Fruit fly (Drosophila melanogaster): ENCODE data around the gene CG7202.

The CG7202 gene

dm6 chr3L:21516716-21517266 lies 24.2 kb upstream of the CG7202 start (continued):
- no peak for TF ChIP-seq Dad (GFP tag; optimal IDR thresholded peaks at IDR 0.05)
- 0 out of 2 replicates have a peak, but pooled peaks have one; percentile 10 for TF ChIP-seq Dref (GFP tag; IDR thresholded peaks at IDR 0.05)
- TF ChIP-seq Mad (GFP tag; optimal IDR thresholded peaks at IDR 0.05): no peak
- no peak for TF ChIP-seq Sox100B (GFP tag; optimal IDR thresholded peaks at IDR 0.05)
- peak; percentile 68 for TF ChIP-seq trem (tag; optimal IDR thresholded peaks at IDR 0.05)
- TF ChIP-seq CG12769 (tag; optimal IDR thresholded peaks at IDR 0.05): no peak
- TF ChIP-seq CG14710 (tag; optimal IDR thresholded peaks at IDR 0.05): peak; percentile 62
- TF ChIP-seq Camta (GFP tag; optimal IDR thresholded peaks at IDR 0.05): peak; percentile 27
- TF ChIP-seq Opbp (GFP tag; IDR thresholded peaks at IDR 0.05; ENCODE audit: partially characterized antibody): no peak
- peak; percentile 12 for TF ChIP-seq CG9437 (GFP tag; optimal IDR thresholded peaks at IDR 0.05)
- TF ChIP-seq Xbp1 (GFP tag; optimal IDR thresholded peaks at IDR 0.05): peak; percentile 27
- no peak for TF ChIP-seq lab (GFP tag; optimal IDR thresholded peaks at IDR 0.05)
- TF ChIP-seq CG4820 (GFP tag; optimal IDR thresholded peaks at IDR 0.05): peak; percentile 36
- peak; percentile 42 for TF ChIP-seq BEAF-32 (GFP tag; optimal IDR thresholded peaks at IDR 0.05)
- peak; percentile 51 for TF ChIP-seq shn (GFP tag; optimal IDR thresholded peaks at IDR 0.05)
- TF ChIP-seq danr (GFP tag; IDR thresholded peaks at IDR 0.05): no peak
- TF ChIP-seq grau (tag; optimal IDR thresholded peaks at IDR 0.05): peak; percentile 3
- peak; percentile 29 for TF ChIP-seq CG17802 (tag; optimal IDR thresholded peaks at IDR 0.05)
- peak; percentile 42 for TF ChIP-seq vvl (GFP tag; IDR thresholded peaks at IDR 0.05)
- TF ChIP-seq tx (GFP tag; optimal IDR thresholded peaks at IDR 0.05): no peak
- peak; percentile 7 for TF ChIP-seq CG10979 (tag; optimal IDR thresholded peaks at IDR 0.05)
- peak; percentile 63 for TF ChIP-seq CG2116 (GFP tag; optimal IDR thresholded peaks at IDR 0.05)
- no peak for TF ChIP-seq psq (GFP tag; optimal IDR thresholded peaks at IDR 0.05)
- peak; percentile 7 for TF ChIP-seq Nf-YB (GFP tag; optimal IDR thresholded peaks at IDR 0.05)
- peak; percentile 92 for TF ChIP-seq CG10267 (tag; optimal IDR thresholded peaks at IDR 0.05)
- TF ChIP-seq Hsf (GFP tag; optimal IDR thresholded peaks at IDR 0.05): peak; percentile 36
- TF ChIP-seq CG15514 (GFP tag; optimal IDR thresholded peaks at IDR 0.05): peak; percentile 31
- TF ChIP-seq CG7556 (GFP tag; optimal IDR thresholded peaks at IDR 0.05): peak; percentile 8
- TF ChIP-seq Rfx (GFP tag; IDR thresholded peaks at IDR 0.05): 0 out of 2 replicates have a peak, but pooled peaks have one; percentile 7
- TF ChIP-seq CG2712 (tag; optimal IDR thresholded peaks at IDR 0.05): peak; percentile 29
- TF ChIP-seq CG10209 (GFP tag; optimal IDR thresholded peaks at IDR 0.05): peak; percentile 14
- peak; percentile 69 for TF ChIP-seq pzg (GFP tag; optimal IDR thresholded peaks at IDR 0.05)
- TF ChIP-seq Pdp1 (GFP tag; optimal IDR thresholded peaks at IDR 0.05): peak in 1 of 2 experiments; percentile 8
- peak; percentile 28 for TF ChIP-seq Myb (GFP tag; optimal IDR thresholded peaks at IDR 0.05)
- no peak for TF ChIP-seq HLHmδ (GFP tag; optimal IDR thresholded peaks at IDR 0.05)
- no peak for TF ChIP-seq toy (GFP tag; IDR thresholded peaks at IDR 0.05)
- TF ChIP-seq CG32532 (GFP tag; IDR thresholded peaks at IDR 0.05): peak; percentile 25; the same call in 1 of the 2 replicates
- peak; percentile 39 for TF ChIP-seq Sry-δ (GFP tag; optimal IDR thresholded peaks at IDR 0.05)
- peak; percentile 87 for TF ChIP-seq ftz-f1 (GFP tag; optimal IDR thresholded peaks at IDR 0.05)
- TF ChIP-seq jing (GFP tag; optimal IDR thresholded peaks at IDR 0.05): no peak
- TF ChIP-seq CG18619 (GFP tag; optimal IDR thresholded peaks at IDR 0.05): no peak
- TF ChIP-seq CG31388 (GFP tag; optimal IDR thresholded peaks at IDR 0.05): no peak
- peak in 1 of 2 experiments; percentile 40 for TF ChIP-seq dpn (GFP tag; optimal IDR thresholded peaks at IDR 0.05)
- peak; percentile 13 for TF ChIP-seq Atf-2 (GFP tag; optimal IDR thresholded peaks at IDR 0.05)
- peak; percentile 3 for TF ChIP-seq gro (GFP tag; optimal IDR thresholded peaks at IDR 0.05)
- peak; percentile 70 for TF ChIP-seq scrt (GFP tag; optimal IDR thresholded peaks at IDR 0.05)
- TF ChIP-seq CG3838 (GFP tag; optimal IDR thresholded peaks at IDR 0.05): no peak
- no peak for TF ChIP-seq pnt (GFP tag; optimal IDR thresholded peaks at IDR 0.05)
- peak; percentile 72 for TF ChIP-seq stwl (tag; optimal IDR thresholded peaks at IDR 0.05)
